Worm (Caenorhabditis elegans): ENCODE results near the gene C05D9.3.

- TF ChIP-seq jun-1 (tag; optimal IDR thresholded peaks at IDR 0.05) (no peak), pqm-1 (tag; optimal IDR thresholded peaks at IDR 0.05) (no peak), egl-27 (tag; optimal IDR thresholded peaks at IDR 0.05) (no peak), fos-1 (tag; optimal IDR thresholded peaks at IDR 0.05) (no peak), ZK546.5 (tag; optimal IDR thresholded peaks at IDR 0.05) (no peak)
Measured at ce11 chrX:1081927-1082326, 29.8 kb upstream of the C05D9.3 start.
